Worm (Caenorhabditis elegans): ENCODE measurements around the gene hacd-1.
A peak's percentile ranks its signal among the peaks of the same experiment; 100 is the strongest.

ce11 chrV:1432500-1433418 is 27.4 kb upstream of the hacd-1 start:
- TF ChIP-seq jun-1 (tag; optimal IDR thresholded peaks at IDR 0.05), result no peak
- no peak for TF ChIP-seq F49E8.2 (tag; optimal IDR thresholded peaks at IDR 0.05; ENCODE audit: borderline replicate concordance)
- TF ChIP-seq mep-1 (tag; optimal IDR thresholded peaks at IDR 0.05), result no peak
- TF ChIP-seq lin-13 (GFP tag; optimal IDR thresholded peaks at IDR 0.05), result no peak
- TF ChIP-seq aha-1 (tag), result peak; percentile 97
- peak; percentile 4 for TF ChIP-seq hlh-11 (tag; optimal IDR thresholded peaks at IDR 0.05)
- TF ChIP-seq mxl-3 (GFP tag; optimal IDR thresholded peaks at IDR 0.05), result no peak
- TF ChIP-seq T26A8.4 (GFP tag; IDR thresholded peaks at IDR 0.05), result no peak
- TF ChIP-seq nhr-77 (tag; optimal IDR thresholded peaks at IDR 0.05), result no peak
- TF ChIP-seq pqm-1 (tag; optimal IDR thresholded peaks at IDR 0.05), result peak; percentile 64
- TF ChIP-seq snpc-4 (tag; optimal IDR thresholded peaks at IDR 0.05), result no peak
- TF ChIP-seq lin-15B (tag; optimal IDR thresholded peaks at IDR 0.05), result no peak

All from whole organism, L4 larva.